Fruit fly (Drosophila melanogaster): ENCODE data around the gene CG15021.

- no peak for TF ChIP-seq CG8478 (optimal IDR thresholded peaks at IDR 0.05)
- no peak for TF ChIP-seq CTCF (optimal IDR thresholded peaks at IDR 0.05)
These were observed 19.0 kb upstream of the CG15021 start for dm6 chr3L:4417543-4417942.

Data from S2 (cell line).